Worm (Caenorhabditis elegans) whole organism, L4 larva: ENCODE data around the gene C03A3.2.

Experiments
- ama-1 ChIP-seq: fragments of 150-350 bp; optimal IDR thresholded peaks from 2 replicates; lab custom pipeline; 2014; ENCODE audit warnings: inconsistent platforms, mixed read lengths
- ceh-82 ChIP-seq: sonication (generic microtip); optimal IDR thresholded peaks from 2 replicates; lab custom pipeline; 2017; ENCODE audit warnings: missing biosample characterization, missing genetic modification characterization
- lin-39 ChIP-seq: fragments of 150-350 bp; optimal IDR thresholded peaks from 2 replicates; lab custom pipeline; 2014; ENCODE audit warnings: missing biosample characterization, missing genetic modification reagents, missing genetic modification characterization
- nhr-10 ChIP-seq: fragments of 150-350 bp; optimal IDR thresholded peaks from 2 replicates; lab custom pipeline; 2014; ENCODE audit warnings: missing biosample characterization, missing genetic modification characterization
- nhr-77 ChIP-seq: fragments of 150-350 bp; optimal IDR thresholded peaks from 2 replicates; lab custom pipeline; 2014; ENCODE audit warnings: missing biosample characterization, missing genetic modification characterization
- tra-1 ChIP-seq: fragments of 200-800 bp; sonication (Bioruptor generic); IDR thresholded peaks from 2 replicates; pipeline ENCODE4 v1.3.6; 2022; ENCODE audit warnings: missing genetic modification reagents, missing genetic modification characterization, missing compliant biosample characterization
- unc-130 ChIP-seq: sonication (generic microtip); optimal IDR thresholded peaks from 2 replicates; lab custom pipeline; 2016; ENCODE audit warnings: missing genetic modification reagents, missing genetic modification characterization, missing compliant biosample characterization
- unc-62 ChIP-seq, 3 experiments: fragments of 150-350 bp in 1 of 3; sonication (generic microtip); optimal IDR thresholded peaks in 2 of 3; peaks in 1 of 3; 1 replicate in 1 of 3; 2 replicates in 2 of 3; lab custom pipeline; 2014 to 2017; ENCODE audit warnings: missing biosample characterization in 3 of 3, missing genetic modification characterization in 3 of 3, missing genetic modification reagents in 3 of 3, missing genotype in 1 of 3

ce11 chrX:11296683-11297365 lies 34.2 kb downstream of the C03A3.2 start, which contains the start of gene inx-2:
- TF ChIP-seq ceh-82 (tag; lab: Kevin White, UChicago): no peak
- TF ChIP-seq unc-130 (GFP tag; lab: Kevin White, UChicago): no peak
- TF ChIP-seq ama-1 (lab: Kevin White, UChicago): no peak
- no peak for TF ChIP-seq nhr-10
- TF ChIP-seq lin-39: no peak
- TF ChIP-seq tra-1 (GFP tag; lab: Robert Waterston, UW): no peak
- TF ChIP-seq nhr-77 (tag; lab: Kevin White, UChicago): no peak
- TF ChIP-seq unc-62 (GFP tag; optimal IDR thresholded peaks at IDR 0.05 in 1 of 2; lab: Kevin White, UChicago): no peak
- TF ChIP-seq unc-62 (tag; optimal IDR thresholded peaks at IDR 0.05; lab: Kevin White, UChicago): no peak
